Worm (Caenorhabditis elegans) whole organism, late embryonic: ENCODE data around the gene F53A2.3.

Experiments used
- ama-1 ChIP-seq: fragments of 150-350 bp; optimal IDR thresholded peaks from 2 replicates; lab custom pipeline; 2014
- ceh-24 ChIP-seq: sonication (generic microtip); optimal IDR thresholded peaks from 2 replicates; lab custom pipeline; 2016; ENCODE audit warnings: mild to moderate bottlenecking, missing genetic modification characterization, missing compliant biosample characterization
- ceh-34 ChIP-seq: sonication (generic microtip); optimal IDR thresholded peaks from 2 replicates; lab custom pipeline; 2016; ENCODE audit warnings: mild to moderate bottlenecking, missing genetic modification characterization, missing compliant biosample characterization
- dve-1 ChIP-seq: sonication (generic microtip); optimal IDR thresholded peaks from 2 replicates; lab custom pipeline; 2017; ENCODE audit warnings: antibody characterized with exemption, mild to moderate bottlenecking, missing genetic modification characterization, missing compliant biosample characterization
- ets-4 ChIP-seq: sonication (generic microtip); optimal IDR thresholded peaks from 2 replicates; lab custom pipeline; 2016; ENCODE audit warnings: missing genetic modification characterization, missing compliant biosample characterization
- lin-11 ChIP-seq: fragments of 200-800 bp; sonication (Bioruptor generic); optimal IDR thresholded peaks from 2 replicates; lab custom pipeline; 2018; ENCODE audit warnings: mild to moderate bottlenecking, missing genetic modification characterization, missing compliant biosample characterization
- pha-4 ChIP-seq: fragments of 150-350 bp; optimal IDR thresholded peaks from 2 replicates; lab custom pipeline; 2018; ENCODE audit warnings: missing biosample characterization, missing genetic modification reagents, missing genetic modification characterization
- unc-86 ChIP-seq: sonication (generic microtip); optimal IDR thresholded peaks from 2 replicates; lab custom pipeline; 2016; ENCODE audit warnings: missing genetic modification characterization, missing compliant biosample characterization

DNA sequence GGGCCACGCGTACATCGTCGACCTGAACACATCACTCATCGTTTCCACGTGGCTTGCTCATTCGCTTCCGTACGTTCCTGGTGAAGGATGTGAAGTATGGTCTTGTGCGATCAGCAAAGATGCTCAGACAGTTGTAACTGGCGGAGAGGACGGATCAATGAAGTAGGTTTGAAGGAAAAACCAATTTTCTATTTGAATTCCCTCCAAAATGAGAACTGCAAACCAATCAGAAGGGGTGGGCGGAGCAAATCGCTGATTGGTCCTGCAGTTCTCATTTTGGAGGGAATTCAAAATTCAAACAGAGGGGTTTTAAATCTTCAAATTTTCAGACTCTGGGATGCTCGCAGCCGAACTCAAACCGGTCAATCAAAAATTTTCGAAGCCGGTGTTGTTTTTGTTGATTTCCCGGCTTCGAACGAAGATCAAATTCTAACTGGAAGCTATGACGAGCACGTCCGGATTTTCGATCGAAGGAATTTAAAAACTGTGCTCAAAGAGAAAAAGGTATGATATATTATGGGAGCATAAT is 22.1 kb downstream of the F53A2.3 start:
- no peak for TF ChIP-seq unc-86 (tag; lab: Kevin White, UChicago)
- TF ChIP-seq ama-1 (lab: Kevin White, UChicago), result no peak
- TF ChIP-seq ceh-24 (tag; lab: Kevin White, UChicago), result no peak
- TF ChIP-seq lin-11 (tag; lab: Kevin White, UChicago), result no peak
- TF ChIP-seq ets-4 (tag; lab: Kevin White, UChicago), result no peak
- no peak for TF ChIP-seq ceh-34 (tag; lab: Kevin White, UChicago)
- no peak for TF ChIP-seq dve-1 (tag; lab: Kevin White, UChicago)
- no peak for TF ChIP-seq pha-4 (tag; lab: Kevin White, UChicago)
